Fruit fly (Drosophila melanogaster): Measurements from ENCODE around the gene Osi24.

Gene Osi24

DNA sequence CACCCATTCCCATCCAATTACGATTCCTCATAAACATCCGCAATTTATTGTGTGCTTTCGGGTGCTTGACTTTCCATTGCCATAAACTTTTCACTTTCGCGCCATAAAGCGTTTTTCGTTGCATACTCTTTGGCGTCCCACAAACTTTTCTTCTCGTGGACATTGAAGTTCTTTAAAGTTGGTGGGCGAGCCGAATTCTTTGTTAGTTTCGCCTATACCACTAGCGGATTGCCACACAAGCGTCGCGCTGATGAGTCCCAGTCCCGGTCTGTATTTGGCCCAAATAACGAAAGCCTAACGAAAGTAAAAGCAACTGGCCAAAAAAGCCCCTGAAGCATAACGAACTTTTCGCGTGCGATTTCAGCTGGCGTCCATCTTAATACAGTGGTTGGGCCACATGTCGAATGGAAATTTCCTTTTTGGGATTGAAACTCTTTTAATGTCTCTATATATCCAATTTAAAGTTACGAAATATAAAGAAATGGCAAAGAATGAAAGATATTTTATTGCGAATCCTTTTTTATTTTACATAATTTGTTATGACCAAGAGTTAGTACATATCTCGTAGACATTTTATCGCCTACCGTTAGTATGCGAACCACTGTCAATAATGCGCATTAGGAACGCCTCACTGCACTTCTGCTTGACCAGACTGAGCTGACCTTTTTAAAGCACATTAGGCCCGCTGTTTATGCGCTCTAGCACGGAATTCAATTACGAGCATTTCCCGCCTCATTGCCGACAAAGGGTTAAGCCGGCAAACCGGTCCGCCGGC is 11.8 kb downstream of the Osi24 start:
- TF ChIP-seq ovo (GFP tag; optimal IDR thresholded peaks at IDR 0.05) (no peak), CG12768 (GFP tag; optimal IDR thresholded peaks at IDR 0.05) (no peak), CG14711 (tag; optimal IDR thresholded peaks at IDR 0.05) (no peak), toe (GFP tag; optimal IDR thresholded peaks at IDR 0.05) (no peak), CG11617 (GFP tag; optimal IDR thresholded peaks at IDR 0.05) (no peak), CG1620 (GFP tag; optimal IDR thresholded peaks at IDR 0.05) (no peak), kay (GFP tag; ENCODE audit: borderline replicate concordance) (no peak), bab1 (GFP tag; optimal IDR thresholded peaks at IDR 0.05) (no peak), Crg-1 (GFP tag; optimal IDR thresholded peaks at IDR 0.05) (no peak), CG7045 (GFP tag; optimal IDR thresholded peaks at IDR 0.05) (no peak), Clk (GFP tag; optimal IDR thresholded peaks at IDR 0.05) (no peak), pad (GFP tag; optimal IDR thresholded peaks at IDR 0.05) (no peak), CG33017 (tag; optimal IDR thresholded peaks at IDR 0.05) (no peak), CG5204 (GFP tag; optimal IDR thresholded peaks at IDR 0.05) (no peak), cic (GFP tag; optimal IDR thresholded peaks at IDR 0.05) (no peak), tj (GFP tag; optimal IDR thresholded peaks at IDR 0.05) (no peak)

DNA sequence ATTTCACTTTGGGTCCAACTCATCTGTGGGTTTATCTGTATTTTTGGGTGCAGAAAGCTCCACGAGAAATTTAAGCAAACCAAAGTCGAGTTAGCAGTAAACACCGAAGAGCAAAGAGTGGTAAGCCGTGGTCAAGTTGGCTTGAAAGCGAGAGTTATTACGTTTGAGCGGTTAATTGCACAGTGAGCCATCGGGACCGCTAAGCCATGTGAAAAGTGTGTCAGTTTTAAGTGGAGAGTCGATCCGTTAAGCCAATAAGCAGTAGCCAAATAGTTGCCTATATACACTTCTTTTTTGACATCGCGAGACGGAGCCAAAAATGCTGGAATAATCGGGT is 12.4 kb downstream of the Osi24 start:
- TF ChIP-seq CG14711 (tag; optimal IDR thresholded peaks at IDR 0.05): no peak
- TF ChIP-seq CG7045 (GFP tag; optimal IDR thresholded peaks at IDR 0.05): no peak
- no peak for TF ChIP-seq kay (GFP tag; ENCODE audit: borderline replicate concordance)
- TF ChIP-seq ovo (GFP tag; optimal IDR thresholded peaks at IDR 0.05): no peak
- no peak for TF ChIP-seq CG11617 (GFP tag; optimal IDR thresholded peaks at IDR 0.05)
- no peak for TF ChIP-seq tj (GFP tag; optimal IDR thresholded peaks at IDR 0.05)
- TF ChIP-seq CG33017 (tag; optimal IDR thresholded peaks at IDR 0.05): no peak
- no peak for TF ChIP-seq CG1620 (GFP tag; optimal IDR thresholded peaks at IDR 0.05)
- no peak for TF ChIP-seq CG12768 (GFP tag; optimal IDR thresholded peaks at IDR 0.05)
- TF ChIP-seq pad (GFP tag; optimal IDR thresholded peaks at IDR 0.05): no peak
- no peak for TF ChIP-seq cnc (optimal IDR thresholded peaks at IDR 0.05)
- TF ChIP-seq CG5204 (GFP tag; optimal IDR thresholded peaks at IDR 0.05): no peak
- no peak for TF ChIP-seq CG7101 (tag; optimal IDR thresholded peaks at IDR 0.05)
- TF ChIP-seq Mnt (GFP tag; optimal IDR thresholded peaks at IDR 0.05): no peak
- no peak for TF ChIP-seq Crg-1 (GFP tag; optimal IDR thresholded peaks at IDR 0.05)
- TF ChIP-seq bab1 (GFP tag; optimal IDR thresholded peaks at IDR 0.05): no peak
- TF ChIP-seq cic (GFP tag; optimal IDR thresholded peaks at IDR 0.05): no peak
- no peak for TF ChIP-seq Hr96 (GFP tag; optimal IDR thresholded peaks at IDR 0.05)
- TF ChIP-seq toe (GFP tag; optimal IDR thresholded peaks at IDR 0.05): no peak
- TF ChIP-seq Clk (GFP tag; optimal IDR thresholded peaks at IDR 0.05): no peak

DNA sequence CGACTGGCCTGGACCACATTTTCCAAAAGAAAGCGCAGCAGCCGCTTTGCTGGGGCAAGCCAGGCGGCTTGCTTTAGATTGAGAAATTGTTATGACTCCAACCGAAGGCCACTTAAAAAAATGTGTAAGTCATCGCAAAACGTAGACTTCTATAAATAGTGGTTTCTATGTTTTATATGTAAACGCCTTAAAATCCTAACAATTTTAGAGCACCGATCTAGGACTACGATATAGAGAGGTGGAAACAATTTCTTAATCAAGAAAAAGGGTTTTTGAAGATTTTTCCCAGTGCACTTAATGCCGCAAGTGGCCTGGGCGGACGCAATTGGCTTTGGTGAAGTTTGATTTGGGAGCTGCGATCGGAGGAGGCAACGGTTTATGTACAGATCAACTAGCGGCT is 15.6 kb downstream of the Osi24 start:
- TF ChIP-seq kay (GFP tag; ENCODE audit: borderline replicate concordance) (no peak), pad (GFP tag; optimal IDR thresholded peaks at IDR 0.05) (no peak), CG33017 (tag; optimal IDR thresholded peaks at IDR 0.05) (no peak), CG1620 (GFP tag; optimal IDR thresholded peaks at IDR 0.05) (no peak)

DNA sequence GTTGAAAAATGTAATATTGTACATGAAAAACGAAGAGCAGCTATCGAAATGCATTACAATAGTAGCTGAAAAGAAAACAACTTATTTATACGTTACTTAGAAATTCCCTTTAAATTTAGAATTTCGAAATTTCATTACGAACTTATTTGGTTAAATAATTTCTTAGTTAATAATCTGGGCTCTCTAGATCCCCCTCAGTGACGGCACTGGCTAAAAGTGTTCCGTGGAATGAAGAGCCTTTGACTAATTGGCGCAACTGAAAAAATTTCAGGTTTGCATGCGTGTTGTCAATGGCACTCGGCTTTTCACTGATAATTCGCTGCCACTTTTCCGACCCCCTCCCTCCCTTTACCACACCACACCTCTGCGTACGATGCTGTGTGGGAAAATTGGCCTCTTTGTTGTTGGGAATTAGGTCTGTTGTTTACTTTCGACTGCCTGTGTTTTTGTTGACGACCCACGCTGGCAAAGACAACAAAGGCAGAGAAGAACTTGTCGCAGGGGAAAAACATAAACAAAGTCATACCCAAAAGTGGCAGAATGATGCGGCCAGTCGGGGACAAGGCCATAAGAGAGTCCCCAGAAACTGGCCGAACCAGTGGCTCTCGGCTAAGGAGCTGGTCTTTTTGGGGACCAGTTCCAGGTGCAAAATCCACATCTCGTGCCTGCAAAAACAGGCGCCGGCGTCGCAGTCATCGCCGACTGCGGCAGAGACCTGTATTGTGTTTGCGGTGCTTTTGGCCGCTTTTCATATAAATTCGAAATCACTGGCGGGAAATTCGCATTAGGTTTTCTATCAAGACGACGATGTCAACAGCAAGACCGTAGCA is 16.7 kb downstream of the Osi24 start, which contains the start of gene Osi3:
TSS of gene Osi3 (plus strand) at position 780 of the 830 bp plus-strand sequence.
- TF ChIP-seq Crg-1 (GFP tag; optimal IDR thresholded peaks at IDR 0.05) (no peak), CG5204 (GFP tag; optimal IDR thresholded peaks at IDR 0.05) (no peak), kay (GFP tag; ENCODE audit: borderline replicate concordance) (no peak), cic (GFP tag; optimal IDR thresholded peaks at IDR 0.05) (no peak), ovo (GFP tag; optimal IDR thresholded peaks at IDR 0.05) (no peak), Mnt (GFP tag; optimal IDR thresholded peaks at IDR 0.05) (no peak), pad (GFP tag; optimal IDR thresholded peaks at IDR 0.05) (no peak), toe (GFP tag; optimal IDR thresholded peaks at IDR 0.05) (no peak), CG7101 (tag; optimal IDR thresholded peaks at IDR 0.05) (no peak), cnc (optimal IDR thresholded peaks at IDR 0.05) (no peak), bab1 (GFP tag; optimal IDR thresholded peaks at IDR 0.05) (no peak), Hr96 (GFP tag; optimal IDR thresholded peaks at IDR 0.05) (no peak), CG1620 (GFP tag; optimal IDR thresholded peaks at IDR 0.05) (no peak), CG33017 (tag; optimal IDR thresholded peaks at IDR 0.05) (no peak), Clk (GFP tag; optimal IDR thresholded peaks at IDR 0.05) (no peak), CG11617 (GFP tag; optimal IDR thresholded peaks at IDR 0.05) (no peak)

DNA sequence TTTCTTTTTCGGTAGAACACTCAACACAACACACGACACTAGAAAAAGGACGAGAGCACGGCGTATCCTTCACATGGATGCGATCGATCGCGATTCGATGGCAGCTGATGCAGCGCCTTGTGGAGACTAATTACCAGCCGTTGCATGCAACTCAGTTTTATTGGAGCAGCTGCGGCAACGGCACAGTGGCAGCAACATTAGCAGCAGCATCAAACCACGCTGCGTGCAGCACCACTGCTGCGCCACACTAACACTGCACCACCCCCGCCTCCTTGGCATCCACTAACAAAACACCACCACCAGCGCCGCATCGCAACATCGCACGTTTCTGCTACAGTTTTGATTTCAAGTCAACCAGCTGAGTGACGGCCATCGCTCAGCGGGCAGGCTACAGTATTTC is 23.1 kb downstream of the Osi24 start, which contains the start of gene Osi4:
TSS of gene Osi4 (minus strand) at position 101 of the 400 bp plus-strand sequence.
- no peak for TF ChIP-seq CG7045 (GFP tag; optimal IDR thresholded peaks at IDR 0.05)
- no peak for TF ChIP-seq toe (GFP tag; optimal IDR thresholded peaks at IDR 0.05)
- TF ChIP-seq Mnt (GFP tag; optimal IDR thresholded peaks at IDR 0.05): no peak
- no peak for TF ChIP-seq cic (GFP tag; optimal IDR thresholded peaks at IDR 0.05)
- TF ChIP-seq pad (GFP tag; optimal IDR thresholded peaks at IDR 0.05): no peak

DNA sequence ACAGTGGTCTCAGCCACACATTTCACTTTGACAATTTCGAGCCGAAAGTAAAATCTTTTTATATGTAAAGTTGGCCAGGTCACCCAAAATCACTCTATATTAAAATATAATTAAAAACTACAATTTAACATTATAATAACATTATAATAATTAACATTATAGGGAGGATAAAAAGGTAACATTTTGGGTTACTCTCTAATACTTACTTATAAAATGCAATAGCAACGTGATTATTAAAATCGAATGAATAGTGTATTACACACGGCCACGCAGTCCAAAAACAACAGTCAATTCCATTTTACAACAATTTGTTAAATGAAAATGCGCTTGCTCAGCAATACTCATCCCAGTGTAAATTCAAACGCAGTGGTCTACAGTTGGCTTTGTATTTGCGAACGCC is 23.5 kb downstream of the Osi24 start:
- no peak for TF ChIP-seq CG12768 (GFP tag; optimal IDR thresholded peaks at IDR 0.05)
- TF ChIP-seq cnc (optimal IDR thresholded peaks at IDR 0.05): no peak
- no peak for TF ChIP-seq CG33017 (tag; optimal IDR thresholded peaks at IDR 0.05)
- TF ChIP-seq CG5204 (GFP tag; optimal IDR thresholded peaks at IDR 0.05): no peak
- no peak for TF ChIP-seq CG11617 (GFP tag; optimal IDR thresholded peaks at IDR 0.05)
- TF ChIP-seq Hr96 (GFP tag; optimal IDR thresholded peaks at IDR 0.05): no peak
- no peak for TF ChIP-seq CG14711 (tag; optimal IDR thresholded peaks at IDR 0.05)
- no peak for TF ChIP-seq Mnt (GFP tag; optimal IDR thresholded peaks at IDR 0.05)
- TF ChIP-seq CG7101 (tag; optimal IDR thresholded peaks at IDR 0.05): no peak

Measured in whole organism, adult.